Worm (Caenorhabditis elegans) whole organism, L3 larva: Measurements from ENCODE around the gene T15B7.15.

ENCODE experiments used
- ceh-16 ChIP-seq: sonication (generic microtip); optimal IDR thresholded peaks from 2 replicates; lab custom pipeline; 2017; ENCODE audit warnings: missing biosample characterization, missing genetic modification characterization
- egl-27 ChIP-seq: sonication (generic microtip); optimal IDR thresholded peaks from 4 replicates; lab custom pipeline; 2017; ENCODE audit warnings: missing biosample characterization, missing genetic modification reagents, missing genetic modification characterization
- fos-1 ChIP-seq: fragments of 150-350 bp; optimal IDR thresholded peaks from 2 replicates; lab custom pipeline; 2014; ENCODE audit warnings: missing biosample characterization, missing genetic modification characterization
- jun-1 ChIP-seq: fragments of 150-350 bp; optimal IDR thresholded peaks from 2 replicates; lab custom pipeline; 2014; ENCODE audit warnings: missing biosample characterization, missing genetic modification reagents, missing genetic modification characterization
- lin-39 ChIP-seq: fragments of 150-350 bp; optimal IDR thresholded peaks from 2 replicates; lab custom pipeline; 2018; ENCODE audit warnings: missing biosample characterization, missing genetic modification reagents, missing genetic modification characterization
- nhr-11 ChIP-seq: fragments of 150-350 bp; optimal IDR thresholded peaks from 2 replicates; lab custom pipeline; 2014; ENCODE audit warnings: missing biosample characterization, missing genetic modification characterization
- nhr-43 ChIP-seq: sonication (generic microtip); optimal IDR thresholded peaks from 2 replicates; lab custom pipeline; 2016; ENCODE audit warnings: mild to moderate bottlenecking, missing genetic modification characterization, missing compliant biosample characterization; ENCODE audit not compliant: poor library complexity, severe bottlenecking
- nhr-76 ChIP-seq: fragments of 150-350 bp; sonication (generic microtip); optimal IDR thresholded peaks from 5 replicates; lab custom pipeline; 2014; ENCODE audit warnings: missing biosample characterization, missing genetic modification characterization
- ztf-4 ChIP-seq: fragments of 150-350 bp; optimal IDR thresholded peaks from 2 replicates; lab custom pipeline; 2014; ENCODE audit warnings: missing biosample characterization, missing genetic modification characterization

- TF ChIP-seq lin-39 (tag; lab: Kevin White, UChicago) (peak; percentile 28), fos-1 (tag; lab: Kevin White, UChicago) (no peak), egl-27 (no peak), jun-1 (no peak), ztf-4 (tag; lab: Kevin White, UChicago) (no peak), ceh-16 (no peak), nhr-43 (tag; lab: Kevin White, UChicago) (no peak), nhr-11 (no peak), nhr-76 (tag; lab: Kevin White, UChicago) (no peak)
Measured at ce11 chrV:6793744-6794239, 44.7 kb downstream of the T15B7.15 start, which contains the start of gene ZC404.1.
